Fruit fly (Drosophila melanogaster) whole organism, pupa: ENCODE measurements around the gene Hr39.

ENCODE experiments used
- CG10348 ChIP-seq: fragments of 200-800 bp; sonication (Bioruptor generic); IDR thresholded peaks from 2 replicates; pipeline ENCODE4 v1.3.6; 2022; ENCODE audit warnings: missing biosample characterization, missing genetic modification characterization
- CG14655 ChIP-seq: fragments of 200-800 bp; sonication (Bioruptor generic); optimal IDR thresholded peaks from 3 replicates; lab custom pipeline; 2017; ENCODE audit warnings: mild to moderate bottlenecking, missing biosample characterization, missing genetic modification reagents, missing genetic modification characterization
- CG17806 ChIP-seq: fragments of 200-800 bp; sonication (Bioruptor generic); optimal IDR thresholded peaks from 2 replicates; lab custom pipeline; 2018; ENCODE audit warnings: missing biosample characterization, mild to moderate bottlenecking, missing genetic modification characterization, moderate library complexity
- CG32121 ChIP-seq: fragments of 200-800 bp; sonication (Bioruptor generic); IDR thresholded peaks from 2 replicates; pipeline ENCODE4 v1.3.6; 2022; ENCODE audit warnings: missing biosample characterization, missing genetic modification characterization
- CG34367 ChIP-seq: fragments of 200-800 bp; sonication (Bioruptor generic); optimal IDR thresholded peaks from 2 replicates; lab custom pipeline; 2018; ENCODE audit warnings: missing biosample characterization, mild to moderate bottlenecking, missing genetic modification characterization
- CG9948 ChIP-seq: fragments of 200-800 bp; sonication (Bioruptor generic); optimal IDR thresholded peaks from 2 replicates; lab custom pipeline; 2018; ENCODE audit warnings: missing biosample characterization, mild to moderate bottlenecking, missing genetic modification characterization, moderate library complexity
- EcR ChIP-seq: fragments of 200-800 bp; sonication (Bioruptor generic); optimal IDR thresholded peaks from 3 replicates; lab custom pipeline; 2019; ENCODE audit warnings: missing biosample characterization, missing genetic modification characterization, mild to moderate bottlenecking, moderate library complexity, missing genetic modification reagents
- Ets98B ChIP-seq: fragments of 200-800 bp; sonication (Bioruptor generic); IDR thresholded peaks from 2 replicates; pipeline ENCODE4 v1.3.6; 2022; ENCODE audit warnings: missing biosample characterization, missing genetic modification characterization
- Pif1B ChIP-seq: fragments of 200-800 bp; sonication (Bioruptor generic); optimal IDR thresholded peaks from 3 replicates; lab custom pipeline; 2016; ENCODE audit warnings: missing biosample characterization, missing genetic modification characterization
- Snoo ChIP-seq: fragments of 200-800 bp; sonication (Bioruptor generic); optimal IDR thresholded peaks from 3 replicates; lab custom pipeline; 2017; ENCODE audit warnings: missing biosample characterization, mild to moderate bottlenecking, missing genetic modification characterization, inconsistent platforms
- fd96Ca ChIP-seq: fragments of 200-800 bp; sonication (Bioruptor generic); IDR thresholded peaks from 3 replicates; pipeline ENCODE4 v1.3.6; 2022; ENCODE audit warnings: missing biosample characterization, missing genetic modification characterization
- gl ChIP-seq: fragments of 200-800 bp; sonication (Bioruptor generic); optimal IDR thresholded peaks from 2 replicates; lab custom pipeline; 2018; ENCODE audit warnings: missing biosample characterization, mild to moderate bottlenecking, missing genetic modification characterization
- rn ChIP-seq: fragments of 200-800 bp; sonication (Bioruptor generic); IDR thresholded peaks from 2 replicates; pipeline ENCODE4 v1.3.6; 2022; ENCODE audit warnings: missing biosample characterization, missing genetic modification characterization

DNA sequence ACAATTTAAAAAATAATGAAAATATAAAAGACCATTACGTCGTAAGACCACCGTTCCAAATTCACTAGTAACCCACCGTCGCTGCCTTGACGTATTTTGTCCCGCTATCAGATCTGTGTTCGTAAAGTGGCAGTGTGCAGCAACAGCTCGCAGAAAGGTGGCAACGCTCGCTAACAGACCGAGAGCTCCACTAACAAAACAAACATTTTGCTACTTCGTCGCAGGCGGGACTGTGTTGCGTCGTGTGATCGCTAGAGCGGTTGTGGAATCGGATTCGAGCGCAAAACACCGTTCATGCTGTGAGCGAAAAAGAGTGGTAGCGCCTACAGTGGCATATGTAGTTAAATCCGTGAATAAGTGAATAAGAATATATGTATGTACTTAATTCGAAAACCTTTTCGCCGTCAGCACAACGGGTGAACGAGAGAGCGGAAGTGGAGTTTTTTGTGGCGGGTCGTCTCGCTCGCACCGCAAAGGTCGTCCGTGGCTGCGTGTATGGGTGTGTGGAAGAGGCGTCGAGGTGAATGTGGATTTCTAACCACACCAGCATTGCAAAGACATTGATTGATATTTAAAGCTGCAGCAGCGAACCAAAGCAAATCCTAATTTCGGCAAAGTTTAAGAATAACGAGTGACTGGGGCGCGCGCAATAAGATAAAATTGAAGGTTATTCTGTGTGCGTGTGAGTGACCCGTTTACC is at the start of gene Hr39:
- TF ChIP-seq CG17806 (tag; lab: Kevin White, UChicago) (no peak), gl (no peak), CG14655 (GFP tag; lab: Kevin White, UChicago) (no peak), Pif1B (GFP tag; lab: Kevin White, UChicago) (no peak), CG34367 (tag; lab: Kevin White, UChicago) (no peak), CG32121 (GFP tag; lab: Robert Waterston, UW) (no peak), Ets98B (GFP tag; lab: Robert Waterston, UW) (no peak), EcR (no peak), fd96Ca (GFP tag; lab: Robert Waterston, UW) (no peak), CG9948 (tag; lab: Kevin White, UChicago) (no peak), Snoo (no peak), rn (GFP tag; lab: Robert Waterston, UW) (no peak), CG10348 (GFP tag; lab: Robert Waterston, UW) (no peak)
